Fruit fly (Drosophila melanogaster): Measurements from ENCODE around the gene bam.

The bam gene

dm6 chr3R:25194723-25195577 is 50.0 kb downstream of the bam start, which contains the start of gene CG13653:
Gene CG13653, plus strand, starts transcription at chr3R:25195527.
- TF ChIP-seq CG13775 (GFP tag; optimal IDR thresholded peaks at IDR 0.05) (no peak), dan (GFP tag; IDR thresholded peaks at IDR 0.05) (0 out of 2 replicates have a peak, but pooled peaks have one; percentile 9), cad (GFP tag; optimal IDR thresholded peaks at IDR 0.05) (peak; percentile 88), Lhr (GFP tag; optimal IDR thresholded peaks at IDR 0.05) (no peak), Ets65A (GFP tag) (peak; percentile 44), CG9932 (GFP tag; IDR thresholded peaks at IDR 0.05) (no peak), CG34422 (GFP tag; IDR thresholded peaks at IDR 0.05) (0 out of 3 replicates have a peak, but pooled peaks have one; percentile 11), zen (tag; optimal IDR thresholded peaks at IDR 0.05) (peak; percentile 84), ash1 (GFP tag; optimal IDR thresholded peaks at IDR 0.05) (no peak), CTCF (GFP tag; optimal IDR thresholded peaks at IDR 0.05) (peak; percentile 79), disco-r (GFP tag; optimal IDR thresholded peaks at IDR 0.05) (no peak), CG4730 (GFP tag; IDR thresholded peaks at IDR 0.05) (no peak), CG6765 (GFP tag; optimal IDR thresholded peaks at IDR 0.05) (no peak), CG7271 (tag; optimal IDR thresholded peaks at IDR 0.05) (peak; percentile 25), gt (GFP tag; IDR thresholded peaks at IDR 0.05) (no peak), CG16863 (GFP tag; optimal IDR thresholded peaks at IDR 0.05) (no peak), sug (tag; optimal IDR thresholded peaks at IDR 0.05) (no peak), tll (GFP tag; optimal IDR thresholded peaks at IDR 0.05) (peak in 1 of 2 experiments; percentile 91), Dll (GFP tag; IDR thresholded peaks at IDR 0.05; ENCODE audit: partially characterized antibody) (no peak), lmd (GFP tag; IDR thresholded peaks at IDR 0.05) (no peak), lola (GFP tag; optimal IDR thresholded peaks at IDR 0.05) (no peak), tio (GFP tag; optimal IDR thresholded peaks at IDR 0.05) (no peak), CG1832 (GFP tag; optimal IDR thresholded peaks at IDR 0.05) (no peak), CG4854 (GFP tag; optimal IDR thresholded peaks at IDR 0.05) (no peak), CG15696 (tag; optimal IDR thresholded peaks at IDR 0.05) (no peak), sisA (GFP tag; IDR thresholded peaks at IDR 0.05) (no peak), CG12155 (GFP tag; optimal IDR thresholded peaks at IDR 0.05) (no peak), corto (GFP tag; optimal IDR thresholded peaks at IDR 0.05) (no peak)

- TF ChIP-seq CG5245 (GFP tag; optimal IDR thresholded peaks at IDR 0.05) (no peak), sr (GFP tag; IDR thresholded peaks at IDR 0.05) (peak; percentile 40; the same call in 1 of the 3 replicates), tll (GFP tag; optimal IDR thresholded peaks at IDR 0.05) (no peak), toy (GFP tag; IDR thresholded peaks at IDR 0.05) (no peak), CG13624 (GFP tag; optimal IDR thresholded peaks at IDR 0.05) (peak; percentile 83), Ets65A (GFP tag) (peak; percentile 97), Spps (tag; optimal IDR thresholded peaks at IDR 0.05) (no peak), CG12659 (GFP tag; optimal IDR thresholded peaks at IDR 0.05) (peak; percentile 73), Tbp (GFP tag; optimal IDR thresholded peaks at IDR 0.05) (no peak), CG3838 (GFP tag; optimal IDR thresholded peaks at IDR 0.05) (peak; percentile 41), Oli (tag; optimal IDR thresholded peaks at IDR 0.05) (peak; percentile 27), esg (GFP tag; conservative IDR thresholded peaks at IDR 0.05) (no peak), Dip2 (GFP tag; IDR thresholded peaks at IDR 0.05) (no peak), ci (GFP tag; IDR thresholded peaks at IDR 0.05) (peak; percentile 95), z (GFP tag; IDR thresholded peaks at IDR 0.05) (no peak), lab (GFP tag; optimal IDR thresholded peaks at IDR 0.05) (peak; percentile 67), Meics (GFP tag; optimal IDR thresholded peaks at IDR 0.05) (peak; percentile 76), CG4404 (GFP tag; IDR thresholded peaks at IDR 0.05) (peak; percentile 15; the same call in 1 of the 2 replicates), PHDP (tag; optimal IDR thresholded peaks at IDR 0.05) (peak; percentile 73), CG3163 (GFP tag; optimal IDR thresholded peaks at IDR 0.05) (peak; percentile 54), crp (GFP tag; optimal IDR thresholded peaks at IDR 0.05) (peak in 1 of 2 experiments; percentile 21), Mad (GFP tag; optimal IDR thresholded peaks at IDR 0.05) (peak; percentile 36), Nf-YC (tag; optimal IDR thresholded peaks at IDR 0.05) (peak; percentile 33), kah (GFP tag; optimal IDR thresholded peaks at IDR 0.05) (no peak)
These were observed 51.1 kb downstream of the bam start, which contains the start of gene lobo for dm6 chr3R:25193726-25194204. Gene lobo, minus strand, starts transcription at chr3R:25193776.
